Fruit fly (Drosophila melanogaster) whole organism, embryonic: ENCODE results near the gene CG33521.
A peak's percentile ranks its signal among the peaks of the same experiment; 100 is the strongest.

Experiments used
- Atf-2 ChIP-seq: fragments of 200-800 bp; sonication (Bioruptor generic); optimal IDR thresholded peaks from 2 replicates; lab custom pipeline; 2016; ENCODE audit warnings: missing biosample characterization, missing genetic modification characterization
- BEAF-32 ChIP-seq: fragments of 200-800 bp; sonication (Bioruptor generic); optimal IDR thresholded peaks from 3 replicates; lab custom pipeline; 2017; ENCODE audit warnings: missing biosample characterization, missing genetic modification characterization, mild to moderate bottlenecking, moderate library complexity, missing genetic modification reagents
- BtbVII ChIP-seq: fragments of 200-800 bp; sonication (Bioruptor generic); optimal IDR thresholded peaks from 3 replicates; lab custom pipeline; 2017; ENCODE audit warnings: missing biosample characterization, mild to moderate bottlenecking, missing genetic modification characterization
- CG1024 ChIP-seq: fragments of 200-800 bp; sonication (Bioruptor generic); IDR thresholded peaks from 2 replicates; pipeline ENCODE4 v1.3.6; 2022; ENCODE audit warnings: missing biosample characterization, missing genetic modification characterization
- CG10431 ChIP-seq: fragments of 200-800 bp; sonication (Bioruptor generic); optimal IDR thresholded peaks from 3 replicates; lab custom pipeline; 2018; ENCODE audit warnings: missing biosample characterization, mild to moderate bottlenecking, missing genetic modification characterization
- CG11723 ChIP-seq: fragments of 200-800 bp; sonication (Bioruptor generic); optimal IDR thresholded peaks from 2 replicates; lab custom pipeline; 2017; ENCODE audit warnings: missing biosample characterization, mild to moderate bottlenecking, missing genetic modification characterization
- CG12769 ChIP-seq: fragments of 200-800 bp; sonication (Bioruptor generic); optimal IDR thresholded peaks from 2 replicates; lab custom pipeline; 2019; ENCODE audit warnings: missing biosample characterization, mild to moderate bottlenecking, missing genetic modification characterization, moderate library complexity
- CG13894 ChIP-seq: fragments of 200-800 bp; sonication (Bioruptor generic); optimal IDR thresholded peaks from 3 replicates; lab custom pipeline; 2018; ENCODE audit warnings: missing biosample characterization, mild to moderate bottlenecking, missing genetic modification characterization, moderate library complexity
- CG1603 ChIP-seq: fragments of 200-800 bp; sonication (Bioruptor generic); optimal IDR thresholded peaks from 2 replicates; lab custom pipeline; 2019; ENCODE audit warnings: missing biosample characterization, mild to moderate bottlenecking, missing genetic modification characterization, moderate library complexity
- CG17612 ChIP-seq: fragments of 200-800 bp; sonication (Bioruptor generic); IDR thresholded peaks from 2 replicates; pipeline ENCODE4 v1.3.6; 2022; ENCODE audit warnings: missing biosample characterization, missing genetic modification characterization
- CG17802 ChIP-seq: fragments of 200-800 bp; sonication (Bioruptor generic); optimal IDR thresholded peaks from 2 replicates; lab custom pipeline; 2018; ENCODE audit warnings: missing biosample characterization, mild to moderate bottlenecking, missing genetic modification characterization, moderate library complexity
- CG2116 ChIP-seq: fragments of 200-800 bp; sonication (Bioruptor generic); optimal IDR thresholded peaks from 3 replicates; lab custom pipeline; 2018; ENCODE audit warnings: missing biosample characterization, mild to moderate bottlenecking, missing genetic modification characterization
- CG2120 ChIP-seq: fragments of 200-800 bp; sonication (Bioruptor generic); optimal IDR thresholded peaks from 3 replicates; lab custom pipeline; 2016; ENCODE audit warnings: missing biosample characterization, missing genetic modification characterization
- CG30020 ChIP-seq: fragments of 200-800 bp; optimal IDR thresholded peaks from 2 replicates; lab custom pipeline; 2019; ENCODE audit warnings: missing biosample characterization, mild to moderate bottlenecking, missing genetic modification characterization, moderate library complexity
- CG4707 ChIP-seq: fragments of 200-800 bp; sonication (Bioruptor generic); optimal IDR thresholded peaks from 2 replicates; lab custom pipeline; 2018; ENCODE audit warnings: missing biosample characterization, mild to moderate bottlenecking, missing genetic modification characterization, moderate library complexity
- CG7357 ChIP-seq: fragments of 200-800 bp; sonication (Bioruptor generic); IDR thresholded peaks from 3 replicates; pipeline ENCODE4 v1.3.6; 2022; ENCODE audit warnings: missing biosample characterization, missing genetic modification characterization
- CG7745 ChIP-seq: fragments of 200-800 bp; sonication (Bioruptor generic); optimal IDR thresholded peaks from 2 replicates; lab custom pipeline; 2018; ENCODE audit warnings: missing biosample characterization, mild to moderate bottlenecking, missing genetic modification characterization, moderate library complexity
- CG8765 ChIP-seq: fragments of 200-800 bp; sonication (Bioruptor generic); IDR thresholded peaks from 2 replicates; pipeline ENCODE4 v1.3.6; 2022; ENCODE audit warnings: missing biosample characterization, missing genetic modification characterization
- Dll ChIP-seq: fragments of 200-800 bp; sonication (Bioruptor generic); IDR thresholded peaks from 4 replicates; pipeline ENCODE4 v1.3.6; 2022; ENCODE audit warnings: missing biosample characterization, missing genetic modification characterization; ENCODE audit not compliant: partially characterized antibody
- HLH3B ChIP-seq: fragments of 200-800 bp; sonication (Bioruptor generic); IDR thresholded peaks from 2 replicates; pipeline ENCODE4 v1.3.6; 2022; ENCODE audit warnings: missing biosample characterization, missing genetic modification characterization
- HLH54F ChIP-seq: fragments of 200-800 bp; sonication (Bioruptor generic); optimal IDR thresholded peaks from 3 replicates; lab custom pipeline; 2016; ENCODE audit warnings: missing biosample characterization, missing genetic modification characterization
- Meics ChIP-seq: fragments of 200-800 bp; sonication (Bioruptor generic); optimal IDR thresholded peaks from 2 replicates; lab custom pipeline; 2017; ENCODE audit warnings: missing biosample characterization, mild to moderate bottlenecking, missing genetic modification characterization
- NC2α ChIP-seq: fragments of 200-800 bp; sonication (Bioruptor generic); optimal IDR thresholded peaks from 2 replicates; lab custom pipeline; 2016; ENCODE audit warnings: missing biosample characterization, missing genetic modification characterization
- NC2β ChIP-seq: fragments of 200-800 bp; sonication (Bioruptor generic); optimal IDR thresholded peaks from 2 replicates; lab custom pipeline; 2016; ENCODE audit warnings: missing biosample characterization, missing genetic modification characterization
- Nf-YA ChIP-seq: fragments of 200-800 bp; sonication (Bioruptor generic); IDR thresholded peaks from 2 replicates; pipeline ENCODE4 v1.3.6; 2022; ENCODE audit warnings: missing biosample characterization, missing genetic modification characterization
- Oaz ChIP-seq: fragments of 200-800 bp; sonication (Bioruptor generic); IDR thresholded peaks from 2 replicates; pipeline ENCODE4 v1.3.6; 2022; ENCODE audit warnings: missing biosample characterization, missing genetic modification characterization
- Opbp ChIP-seq: fragments of 200-800 bp; sonication (Bioruptor generic); IDR thresholded peaks from 3 replicates; pipeline ENCODE4 v1.3.6; 2022; ENCODE audit warnings: missing biosample characterization, missing genetic modification characterization; ENCODE audit not compliant: partially characterized antibody
- dimm ChIP-seq: fragments of 200-800 bp; sonication (Bioruptor generic); IDR thresholded peaks from 2 replicates; pipeline ENCODE4 v1.3.6; 2022; ENCODE audit warnings: missing biosample characterization, missing genetic modification characterization
- ewg ChIP-seq: fragments of 200-800 bp; sonication (Bioruptor generic); optimal IDR thresholded peaks from 3 replicates; lab custom pipeline; 2017; ENCODE audit warnings: mild to moderate bottlenecking, missing biosample characterization, missing genetic modification reagents, missing genetic modification characterization
- fd96Cb ChIP-seq: fragments of 200-800 bp; sonication (Bioruptor generic); optimal IDR thresholded peaks from 2 replicates; lab custom pipeline; 2018; ENCODE audit warnings: missing biosample characterization, mild to moderate bottlenecking, missing genetic modification characterization, moderate library complexity
- gfzf ChIP-seq: fragments of 200-800 bp; sonication (Bioruptor generic); optimal IDR thresholded peaks from 2 replicates; lab custom pipeline; 2016; ENCODE audit warnings: missing biosample characterization, mild to moderate bottlenecking, missing genetic modification characterization, moderate library complexity
- hth ChIP-seq: fragments of >200 bp; optimal IDR thresholded peaks from 2 replicates; lab custom pipeline; 2017; ENCODE audit warnings: inconsistent platforms
- kni ChIP-seq: fragments of 200-800 bp; sonication (Bioruptor generic); optimal IDR thresholded peaks from 3 replicates; lab custom pipeline; 2017; ENCODE audit warnings: mild to moderate bottlenecking, missing biosample characterization, missing genetic modification reagents, missing genetic modification characterization
- lola ChIP-seq, 3 experiments: fragments of >200 bp in 2 of 3; fragments of 200-800 bp in 1 of 3; sonication (Bioruptor generic) in 1 of 3; optimal IDR thresholded peaks; 2 replicates each; lab custom pipeline; 2017 to 2019; ENCODE audit warnings: missing biosample characterization in 3 of 3, missing genetic modification characterization in 3 of 3, mild to moderate bottlenecking in 1 of 3, moderate library complexity in 1 of 3
- phol ChIP-seq: fragments of 200-800 bp; sonication (Bioruptor generic); optimal IDR thresholded peaks from 3 replicates; lab custom pipeline; 2018; ENCODE audit warnings: missing biosample characterization, mild to moderate bottlenecking, missing genetic modification characterization, moderate library complexity
- row ChIP-seq: fragments of 200-800 bp; sonication (Bioruptor generic); IDR thresholded peaks from 3 replicates; pipeline ENCODE4 v1.3.6; 2022; ENCODE audit warnings: missing biosample characterization, missing genetic modification characterization
- sens ChIP-seq: fragments of 200-800 bp; sonication (Bioruptor generic); peaks from one replicate; lab custom pipeline; 2016; ENCODE audit warnings: missing biosample characterization, missing genetic modification characterization
- sr ChIP-seq: fragments of 200-800 bp; sonication (Bioruptor generic); IDR thresholded peaks from 3 replicates; pipeline ENCODE4 v1.3.6; 2022; ENCODE audit warnings: missing biosample characterization, missing genetic modification characterization
- ssp ChIP-seq: fragments of 200-800 bp; sonication (Bioruptor generic); IDR thresholded peaks from 2 replicates; pipeline ENCODE4 v1.3.6; 2022; ENCODE audit warnings: missing biosample characterization, missing genetic modification characterization
- yki ChIP-seq: fragments of >200 bp; optimal IDR thresholded peaks from 3 replicates; lab custom pipeline; 2018

The CG33521 gene

dm6 chr4:1146456-1146855 lies 39.1 kb upstream of the CG33521 start (continued):
- peak; percentile 13 for TF ChIP-seq HLH54F (GFP tag; lab: Kevin White, UChicago)
- peak; percentile 15 for TF ChIP-seq CG10431 (GFP tag; lab: Kevin White, UChicago)
- no peak for TF ChIP-seq Opbp
- no peak for TF ChIP-seq Nf-YA (GFP tag; lab: Robert Waterston, UW)
- TF ChIP-seq lola (GFP tag; optimal IDR thresholded peaks at IDR 0.05; lab: Kevin White, UChicago), result peak in 1 of 3 experiments; percentile 69
- TF ChIP-seq CG2120 (GFP tag; lab: Kevin White, UChicago), result peak; percentile 13
- no peak for TF ChIP-seq sr (GFP tag; lab: Robert Waterston, UW)
- no peak for TF ChIP-seq CG8765 (GFP tag; lab: Robert Waterston, UW)
- no peak for TF ChIP-seq CG17612 (GFP tag; lab: Robert Waterston, UW)
- peak; percentile 98 for TF ChIP-seq CG11723
- TF ChIP-seq CG4707 (GFP tag; lab: Kevin White, UChicago), result peak; percentile 24
- no peak for TF ChIP-seq dimm
- TF ChIP-seq yki (lab: Kevin White, UChicago), result no peak
- peak; percentile 29 for TF ChIP-seq CG12769
- TF ChIP-seq NC2α (GFP tag; lab: Kevin White, UChicago), result no peak
- TF ChIP-seq BtbVII, result no peak
- no peak for TF ChIP-seq Atf-2 (GFP tag; lab: Kevin White, UChicago)
- TF ChIP-seq ewg, result peak; percentile 93
- TF ChIP-seq HLH3B, result no peak
- TF ChIP-seq kni (GFP tag; lab: Kevin White, UChicago), result no peak
- TF ChIP-seq CG13894, result peak; percentile 70
- TF ChIP-seq gfzf (GFP tag; lab: Kevin White, UChicago), result peak; percentile 15
- TF ChIP-seq phol, result peak; percentile 7
- peak; percentile 43 for TF ChIP-seq Meics (GFP tag; lab: Kevin White, UChicago)

- TF ChIP-seq CG17802 (peak; percentile 34), Oaz (no peak), hth (lab: Kevin White, UChicago) (no peak)
These were observed 38.4 kb upstream of the CG33521 start, which contains the start of gene Kif3C for dm6 chr4:1147166-1147565. Gene Kif3C, plus strand, starts transcription at chr4:1147466.

- peak; percentile 67 for TF ChIP-seq CG1603 (tag; lab: Kevin White, UChicago)
- no peak for TF ChIP-seq CG7745 (tag; lab: Kevin White, UChicago)
- peak; percentile 64 for TF ChIP-seq CG11723
- peak; percentile 93 for TF ChIP-seq CG30020
- peak; percentile 3 for TF ChIP-seq sens (GFP tag; lab: Kevin White, UChicago)
- peak; percentile 27; the same call in 2 of the 3 replicates for TF ChIP-seq row (GFP tag; lab: Robert Waterston, UW)
- 0 out of 4 replicates have a peak, but pooled peaks have one; percentile 17 for TF ChIP-seq Dll (GFP tag; lab: Robert Waterston, UW)
- TF ChIP-seq CG1024 (GFP tag; lab: Robert Waterston, UW), result peak; percentile 73
- TF ChIP-seq CG17802, result peak; percentile 97
- peak; percentile 62 for TF ChIP-seq ssp (GFP tag; lab: Robert Waterston, UW)
- TF ChIP-seq NC2β, result no peak
- peak; percentile 17; the same call in 1 of the 3 replicates for TF ChIP-seq CG7357
- peak; percentile 5 for TF ChIP-seq CG2116 (GFP tag; lab: Kevin White, UChicago)
- peak; percentile 18 for TF ChIP-seq BEAF-32 (GFP tag; lab: Kevin White, UChicago)
- no peak for TF ChIP-seq fd96Cb (tag; lab: Kevin White, UChicago)
These were observed 37.5 kb upstream of the CG33521 start for dm6 chr4:1147966-1148541.
